Worm (Caenorhabditis elegans) whole organism, late embryonic: ENCODE data around the gene rps-18.

Source experiments
- ama-1 ChIP-seq: fragments of 150-350 bp; optimal IDR thresholded peaks from 2 replicates; lab custom pipeline; 2014
- ceh-22 ChIP-seq: sonication (generic microtip); optimal IDR thresholded peaks from 2 replicates; lab custom pipeline; 2017; ENCODE audit warnings: missing biosample characterization, missing genetic modification characterization
- ceh-24 ChIP-seq: sonication (generic microtip); optimal IDR thresholded peaks from 2 replicates; lab custom pipeline; 2016; ENCODE audit warnings: mild to moderate bottlenecking, missing genetic modification characterization, missing compliant biosample characterization
- gmeb-2 ChIP-seq: sonication (generic microtip); optimal IDR thresholded peaks from 2 replicates; lab custom pipeline; 2016; ENCODE audit warnings: missing genetic modification characterization, inconsistent platforms, missing compliant biosample characterization
- mec-3 ChIP-seq: sonication (generic microtip); optimal IDR thresholded peaks from 2 replicates; lab custom pipeline; 2016; ENCODE audit warnings: borderline replicate concordance, missing genetic modification characterization, missing compliant biosample characterization
- nhr-11 ChIP-seq: fragments of 150-350 bp; optimal IDR thresholded peaks from 2 replicates; lab custom pipeline; 2014; ENCODE audit warnings: missing biosample characterization, missing genetic modification characterization
- pat-9 ChIP-seq: fragments of 200-800 bp; sonication (Bioruptor generic); optimal IDR thresholded peaks from 2 replicates; lab custom pipeline; 2018; ENCODE audit warnings: mild to moderate bottlenecking, missing genetic modification characterization, moderate library complexity, missing compliant biosample characterization
- pqm-1 ChIP-seq: sonication (generic microtip); optimal IDR thresholded peaks from 2 replicates; lab custom pipeline; 2016; ENCODE audit warnings: missing genetic modification characterization, missing compliant biosample characterization
- ref-2 ChIP-seq: sonication (generic microtip); optimal IDR thresholded peaks from 2 replicates; lab custom pipeline; 2016; ENCODE audit warnings: missing genetic modification characterization, missing compliant biosample characterization
- tbx-2 ChIP-seq: sonication (generic microtip); optimal IDR thresholded peaks from 2 replicates; lab custom pipeline; 2016; ENCODE audit warnings: missing genetic modification characterization, missing compliant biosample characterization
- unc-86 ChIP-seq: sonication (generic microtip); optimal IDR thresholded peaks from 2 replicates; lab custom pipeline; 2016; ENCODE audit warnings: missing genetic modification characterization, missing compliant biosample characterization

DNA sequence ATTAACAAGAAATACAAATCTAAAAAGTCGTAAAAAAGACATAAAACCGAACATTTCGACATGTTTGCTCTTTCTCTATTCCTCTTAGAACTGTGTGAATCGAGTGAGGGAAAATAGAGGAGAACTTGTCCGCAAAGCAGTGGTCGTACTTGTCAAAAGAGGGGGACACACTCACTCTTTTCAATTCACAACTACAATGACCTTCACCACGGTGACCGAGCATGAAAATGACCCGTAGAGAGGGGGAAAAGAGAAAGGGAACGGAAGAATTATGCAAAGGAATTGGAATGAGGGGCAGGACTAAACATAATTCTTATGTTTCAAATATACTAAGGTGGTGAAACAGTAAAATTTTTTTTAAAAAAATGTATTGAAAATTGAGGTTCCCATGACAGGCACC lies 8.1 kb downstream of the rps-18 start:
- TF ChIP-seq tbx-2 (tag; lab: Kevin White, UChicago) (no peak), gmeb-2 (no peak), nhr-11 (tag; lab: Kevin White, UChicago) (no peak), pqm-1 (tag; lab: Kevin White, UChicago) (no peak), ceh-22 (tag; lab: Kevin White, UChicago) (no peak), pat-9 (tag; lab: Kevin White, UChicago) (no peak), unc-86 (tag; lab: Kevin White, UChicago) (no peak), ama-1 (lab: Kevin White, UChicago) (no peak), ref-2 (no peak), ceh-24 (no peak), mec-3 (tag; lab: Kevin White, UChicago) (no peak)
